Fruit fly (Drosophila melanogaster): Measurements from ENCODE around the gene eIF3e.

The eIF3e gene

DNA sequence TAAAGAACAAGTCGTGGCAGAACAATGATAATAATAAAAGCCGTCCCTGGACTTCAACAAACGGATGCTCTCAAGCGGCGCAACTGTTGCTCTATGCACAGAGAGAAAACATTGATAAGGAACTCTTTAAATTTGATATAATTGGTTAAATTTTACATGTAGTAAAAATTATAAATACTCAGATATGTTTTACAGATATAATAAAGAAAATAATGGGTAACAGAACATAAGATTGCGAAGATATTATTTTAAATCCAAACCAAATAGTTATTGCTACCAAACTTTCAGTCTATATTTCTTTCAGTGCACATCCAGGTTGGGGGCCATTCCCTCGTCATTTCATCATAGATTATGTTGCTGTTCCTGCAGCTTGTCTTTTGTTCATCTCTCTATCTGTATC is 37.0 kb downstream of the eIF3e start (continued):
- TF ChIP-seq Xrp1 (GFP tag; IDR thresholded peaks at IDR 0.05) (peak; percentile 69; the same call in 1 of the 2 replicates), CG8281 (tag; optimal IDR thresholded peaks at IDR 0.05) (no peak), CG30431 (GFP tag; optimal IDR thresholded peaks at IDR 0.05) (peak; percentile 12), CG15696 (tag; optimal IDR thresholded peaks at IDR 0.05) (peak; percentile 54), grn (GFP tag; optimal IDR thresholded peaks at IDR 0.05) (peak; percentile 40), chm (GFP tag; IDR thresholded peaks at IDR 0.05) (no peak), CG12391 (tag; optimal IDR thresholded peaks at IDR 0.05) (peak; percentile 20), Ssrp (tag; optimal IDR thresholded peaks at IDR 0.05) (peak; percentile 9), gro (GFP tag; optimal IDR thresholded peaks at IDR 0.05) (no peak), CG11093 (GFP tag; IDR thresholded peaks at IDR 0.05) (no peak), nerfin-1 (tag; optimal IDR thresholded peaks at IDR 0.05) (peak; percentile 44), CG9215 (GFP tag; IDR thresholded peaks at IDR 0.05) (no peak), E2f1 (GFP tag; IDR thresholded peaks at IDR 0.05) (no peak), Lhr (GFP tag; optimal IDR thresholded peaks at IDR 0.05) (no peak), CG7745 (tag; optimal IDR thresholded peaks at IDR 0.05) (no peak), CG11398 (GFP tag; optimal IDR thresholded peaks at IDR 0.05) (no peak), nmo (GFP tag; optimal IDR thresholded peaks at IDR 0.05) (peak; percentile 66), trem (tag; optimal IDR thresholded peaks at IDR 0.05) (peak; percentile 31), Asciz (GFP tag; optimal IDR thresholded peaks at IDR 0.05) (no peak), CG16779 (GFP tag; IDR thresholded peaks at IDR 0.05) (no peak), CG10267 (tag; optimal IDR thresholded peaks at IDR 0.05) (peak; percentile 61), kni (GFP tag; optimal IDR thresholded peaks at IDR 0.05) (no peak), sqz (GFP tag; optimal IDR thresholded peaks at IDR 0.05) (no peak), MBD-R2 (GFP tag; IDR thresholded peaks at IDR 0.05) (no peak), CG3838 (GFP tag; optimal IDR thresholded peaks at IDR 0.05) (no peak), Spps (tag; optimal IDR thresholded peaks at IDR 0.05) (peak; percentile 79), scrt (GFP tag; optimal IDR thresholded peaks at IDR 0.05) (no peak), aop (GFP tag; IDR thresholded peaks at IDR 0.05) (no peak), HLH3B (GFP tag; IDR thresholded peaks at IDR 0.05) (no peak), CG17186 (GFP tag; optimal IDR thresholded peaks at IDR 0.05) (no peak), Kr (GFP tag; optimal IDR thresholded peaks at IDR 0.05) (no peak), CG15514 (GFP tag; optimal IDR thresholded peaks at IDR 0.05) (no peak), pum (GFP tag; optimal IDR thresholded peaks at IDR 0.05) (no peak), Usf (GFP tag; optimal IDR thresholded peaks at IDR 0.05) (no peak), tin (GFP tag; optimal IDR thresholded peaks at IDR 0.05) (peak; percentile 40), sisA (GFP tag; IDR thresholded peaks at IDR 0.05) (no peak), CG12942 (GFP tag; optimal IDR thresholded peaks at IDR 0.05) (no peak), CG2875 (GFP tag; optimal IDR thresholded peaks at IDR 0.05) (peak; percentile 13), tna (GFP tag; IDR thresholded peaks at IDR 0.05; ENCODE audit: partially characterized antibody) (no peak), peb (GFP tag; IDR thresholded peaks at IDR 0.05) (no peak), CG30403 (GFP tag; optimal IDR thresholded peaks at IDR 0.05) (peak; percentile 22), az2 (GFP tag; optimal IDR thresholded peaks at IDR 0.05) (no peak), Sin3A (optimal IDR thresholded peaks at IDR 0.05) (no peak), tx (GFP tag; optimal IDR thresholded peaks at IDR 0.05) (no peak), CG6765 (GFP tag; optimal IDR thresholded peaks at IDR 0.05) (no peak), CG32767 (GFP tag; IDR thresholded peaks at IDR 0.05) (no peak), Side (GFP tag; optimal IDR thresholded peaks at IDR 0.05) (no peak), maf-S (GFP tag; optimal IDR thresholded peaks at IDR 0.05) (no peak), sim (GFP tag; IDR thresholded peaks at IDR 0.05) (0 out of 2 replicates have a peak, but pooled peaks have one; percentile 13), crc (GFP tag; optimal IDR thresholded peaks at IDR 0.05) (no peak), lola (GFP tag; optimal IDR thresholded peaks at IDR 0.05) (peak in 1 of 3 experiments; percentile 63), Awh (GFP tag; IDR thresholded peaks at IDR 0.05) (no peak)
